Fruit fly (Drosophila melanogaster) whole organism, embryonic: ENCODE measurements around the gene Mical.

Experiments
- Ada2b ChIP-seq: fragments of 200-800 bp; sonication (Bioruptor generic); IDR thresholded peaks from 2 replicates; pipeline ENCODE4 v1.3.6; 2022; ENCODE audit warnings: missing biosample characterization, missing genetic modification characterization
- Adf1 ChIP-seq: fragments of 200-800 bp; sonication (Bioruptor generic); IDR thresholded peaks from 2 replicates; pipeline ENCODE4 v1.3.6; 2022; ENCODE audit warnings: missing biosample characterization, missing genetic modification characterization
- B-H2 ChIP-seq: fragments of 200-800 bp; sonication (Bioruptor generic); optimal IDR thresholded peaks from 2 replicates; lab custom pipeline; 2018; ENCODE audit warnings: missing biosample characterization, mild to moderate bottlenecking, missing genetic modification characterization
- Blimp-1 ChIP-seq: fragments of 200-800 bp; sonication (Bioruptor generic); optimal IDR thresholded peaks from 3 replicates; lab custom pipeline; 2018; ENCODE audit warnings: missing biosample characterization, missing genetic modification characterization, mild to moderate bottlenecking, moderate library complexity, missing genetic modification reagents
- CG12104 ChIP-seq: fragments of 200-800 bp; sonication (Bioruptor generic); optimal IDR thresholded peaks from 3 replicates; lab custom pipeline; 2016; ENCODE audit warnings: missing biosample characterization, missing genetic modification characterization
- CG13624 ChIP-seq: fragments of 200-800 bp; sonication (Bioruptor generic); optimal IDR thresholded peaks from 2 replicates; lab custom pipeline; 2016; ENCODE audit warnings: missing biosample characterization, missing genetic modification characterization
- CG17385 ChIP-seq: fragments of 200-800 bp; sonication (Bioruptor generic); optimal IDR thresholded peaks from 3 replicates; lab custom pipeline; 2018; ENCODE audit warnings: missing biosample characterization, mild to moderate bottlenecking, missing genetic modification characterization
- CG2199 ChIP-seq: fragments of 200-800 bp; sonication (Bioruptor generic); IDR thresholded peaks from 3 replicates; pipeline ENCODE4 v1.3.6; 2022; ENCODE audit warnings: missing biosample characterization, missing genetic modification characterization
- CG32532 ChIP-seq: fragments of 200-800 bp; sonication (Bioruptor generic); IDR thresholded peaks from 2 replicates; pipeline ENCODE4 v1.3.6; 2022; ENCODE audit warnings: missing biosample characterization, missing genetic modification characterization
- CG3995 ChIP-seq: fragments of 200-800 bp; sonication (Bioruptor generic); optimal IDR thresholded peaks from 3 replicates; lab custom pipeline; 2016; ENCODE audit warnings: missing biosample characterization, missing genetic modification characterization
- CG4707 ChIP-seq: fragments of 200-800 bp; sonication (Bioruptor generic); optimal IDR thresholded peaks from 2 replicates; lab custom pipeline; 2018; ENCODE audit warnings: missing biosample characterization, mild to moderate bottlenecking, missing genetic modification characterization, moderate library complexity
- CG6254 ChIP-seq: fragments of 200-800 bp; sonication (Bioruptor generic); optimal IDR thresholded peaks from 3 replicates; lab custom pipeline; 2017; ENCODE audit warnings: mild to moderate bottlenecking, missing biosample characterization, missing genetic modification reagents, missing genetic modification characterization
- CG8290 ChIP-seq, 3 experiments: fragments of 200-800 bp; sonication (Bioruptor generic); optimal IDR thresholded peaks; 2 replicates each; lab custom pipeline; 2016 to 2019; ENCODE audit warnings: missing biosample characterization in 3 of 3, missing genetic modification characterization in 3 of 3, mild to moderate bottlenecking in 2 of 3, moderate library complexity in 1 of 3
- CG8388 ChIP-seq: fragments of 200-800 bp; sonication (Bioruptor generic); optimal IDR thresholded peaks from 2 replicates; lab custom pipeline; 2019; ENCODE audit warnings: missing biosample characterization, mild to moderate bottlenecking, missing genetic modification characterization, moderate library complexity
- CrebB ChIP-seq: fragments of 200-800 bp; sonication (Bioruptor generic); optimal IDR thresholded peaks from 3 replicates; lab custom pipeline; 2018; ENCODE audit warnings: missing biosample characterization, mild to moderate bottlenecking, missing genetic modification characterization
- ERR ChIP-seq: fragments of 200-800 bp; sonication (Bioruptor generic); optimal IDR thresholded peaks from 2 replicates; lab custom pipeline; 2016; ENCODE audit warnings: missing biosample characterization, missing genetic modification characterization
- Eip74EF ChIP-seq, 2 experiments: fragments of 200-800 bp in 1 of 2; fragments of >200 bp in 1 of 2; sonication (Bioruptor generic) in 1 of 2; optimal IDR thresholded peaks; 2 replicates each; lab custom pipeline; 2017 to 2019; ENCODE audit warnings: missing biosample characterization in 2 of 2, missing genetic modification characterization in 2 of 2, mild to moderate bottlenecking in 1 of 2, moderate library complexity in 1 of 2
- Ets65A ChIP-seq: fragments of 200-800 bp; sonication (Bioruptor generic); peaks from one replicate; lab custom pipeline; 2016; ENCODE audit warnings: missing biosample characterization, missing genetic modification characterization
- Fer1 ChIP-seq: fragments of 200-800 bp; sonication (Bioruptor generic); optimal IDR thresholded peaks from 2 replicates; lab custom pipeline; 2017; ENCODE audit warnings: missing biosample characterization, mild to moderate bottlenecking, missing genetic modification characterization
- HmgZ ChIP-seq: fragments of 200-800 bp; sonication (Bioruptor generic); optimal IDR thresholded peaks from 2 replicates; lab custom pipeline; 2018; ENCODE audit warnings: missing biosample characterization, mild to moderate bottlenecking, missing genetic modification characterization
- Med ChIP-seq: fragments of 200-800 bp; sonication (Bioruptor generic); peaks from one replicate; lab custom pipeline; 2016; ENCODE audit warnings: missing biosample characterization, missing genetic modification characterization, mild to moderate bottlenecking, inconsistent platforms, moderate library complexity
- Trl ChIP-seq, 3 experiments: fragments of >200 bp in 2 of 3; fragments of 200-800 bp in 1 of 3; sonication (Bioruptor generic) in 1 of 3; optimal IDR thresholded peaks; 2 replicates in 1 of 3; 3 replicates in 2 of 3; lab custom pipeline; 2016 to 2017; ENCODE audit warnings: missing biosample characterization in 1 of 3, missing genetic modification characterization in 1 of 3
- abd-A ChIP-seq: fragments of 200-800 bp; sonication (Bioruptor generic); optimal IDR thresholded peaks from 3 replicates; lab custom pipeline; 2019; ENCODE audit warnings: missing biosample characterization, mild to moderate bottlenecking, missing genetic modification characterization, moderate library complexity
- ase ChIP-seq: fragments of 200-800 bp; sonication (Bioruptor generic); IDR thresholded peaks from 3 replicates; pipeline ENCODE4 v1.3.6; 2022; ENCODE audit warnings: missing biosample characterization, missing genetic modification characterization
- cg ChIP-seq: fragments of 200-800 bp; sonication (Bioruptor generic); optimal IDR thresholded peaks from 3 replicates; lab custom pipeline; 2019; ENCODE audit warnings: missing biosample characterization, mild to moderate bottlenecking, missing genetic modification characterization, moderate library complexity
- chinmo ChIP-seq: fragments of 200-800 bp; sonication (Bioruptor generic); IDR thresholded peaks from 4 replicates; pipeline ENCODE4 v1.3.6; 2022; ENCODE audit warnings: missing biosample characterization, missing genetic modification characterization; ENCODE audit not compliant: partially characterized antibody
- corto ChIP-seq: fragments of 200-800 bp; sonication (Bioruptor generic); optimal IDR thresholded peaks from 2 replicates; lab custom pipeline; 2016; ENCODE audit warnings: missing biosample characterization, mild to moderate bottlenecking, missing genetic modification characterization, moderate library complexity
- crol ChIP-seq: fragments of 200-800 bp; sonication (Bioruptor generic); IDR thresholded peaks from 2 replicates; pipeline ENCODE4 v1.3.6; 2022; ENCODE audit warnings: missing biosample characterization, missing genetic modification characterization
- dmrt99B ChIP-seq: fragments of 200-800 bp; sonication (Bioruptor generic); optimal IDR thresholded peaks from 2 replicates; lab custom pipeline; 2018; ENCODE audit warnings: missing biosample characterization, mild to moderate bottlenecking, missing genetic modification characterization, moderate library complexity
- ewg ChIP-seq: fragments of 200-800 bp; sonication (Bioruptor generic); optimal IDR thresholded peaks from 3 replicates; lab custom pipeline; 2017; ENCODE audit warnings: mild to moderate bottlenecking, missing biosample characterization, missing genetic modification reagents, missing genetic modification characterization
- ftz-f1 ChIP-seq: fragments of 200-800 bp; sonication (Bioruptor generic); optimal IDR thresholded peaks from 2 replicates; lab custom pipeline; 2016; ENCODE audit warnings: missing biosample characterization, missing genetic modification characterization
- grn ChIP-seq: fragments of 200-800 bp; sonication (Bioruptor generic); optimal IDR thresholded peaks from 3 replicates; lab custom pipeline; 2017; ENCODE audit warnings: missing biosample characterization, missing genetic modification characterization
- jumu ChIP-seq: fragments of 200-800 bp; sonication (Bioruptor generic); optimal IDR thresholded peaks from 3 replicates; lab custom pipeline; 2016; ENCODE audit warnings: missing biosample characterization, missing genetic modification characterization
- kni ChIP-seq: fragments of 200-800 bp; sonication (Bioruptor generic); optimal IDR thresholded peaks from 3 replicates; lab custom pipeline; 2017; ENCODE audit warnings: mild to moderate bottlenecking, missing biosample characterization, missing genetic modification reagents, missing genetic modification characterization
- lbe ChIP-seq: fragments of 200-800 bp; sonication (Bioruptor generic); optimal IDR thresholded peaks from 2 replicates; lab custom pipeline; 2016; ENCODE audit warnings: missing biosample characterization, mild to moderate bottlenecking, missing genetic modification characterization
- mirr ChIP-seq: fragments of 200-800 bp; sonication (Bioruptor generic); optimal IDR thresholded peaks from 3 replicates; lab custom pipeline; 2018; ENCODE audit warnings: missing biosample characterization, mild to moderate bottlenecking, missing genetic modification characterization
- nerfin-1 ChIP-seq: fragments of 200-800 bp; sonication (Bioruptor generic); optimal IDR thresholded peaks from 3 replicates; lab custom pipeline; 2019; ENCODE audit warnings: missing biosample characterization, mild to moderate bottlenecking, missing genetic modification characterization, moderate library complexity
- nerfin-2 ChIP-seq: fragments of 200-800 bp; sonication (Bioruptor generic); IDR thresholded peaks from 2 replicates; pipeline ENCODE4 v1.3.6; 2022; ENCODE audit warnings: missing biosample characterization, missing genetic modification characterization; ENCODE audit not compliant: partially characterized antibody
- nmo ChIP-seq: fragments of 200-800 bp; sonication (Bioruptor generic); optimal IDR thresholded peaks from 2 replicates; lab custom pipeline; 2018; ENCODE audit warnings: missing biosample characterization, mild to moderate bottlenecking, missing genetic modification characterization, moderate library complexity
- nom ChIP-seq: fragments of 200-800 bp; sonication (Bioruptor generic); optimal IDR thresholded peaks from 2 replicates; lab custom pipeline; 2017; ENCODE audit warnings: missing biosample characterization, missing genetic modification characterization, mild to moderate bottlenecking, moderate library complexity, missing genetic modification reagents
- onecut ChIP-seq: fragments of 200-800 bp; sonication (Bioruptor generic); IDR thresholded peaks from 2 replicates; pipeline ENCODE4 v1.3.6; 2022; ENCODE audit warnings: missing biosample characterization, missing genetic modification characterization
- sd ChIP-seq: fragments of 200-800 bp; sonication (Bioruptor generic); optimal IDR thresholded peaks from 3 replicates; lab custom pipeline; 2018; ENCODE audit warnings: missing biosample characterization, mild to moderate bottlenecking, missing genetic modification characterization, moderate library complexity
- tap ChIP-seq: fragments of 200-800 bp; optimal IDR thresholded peaks from 3 replicates; lab custom pipeline; 2019; ENCODE audit warnings: missing biosample characterization, mild to moderate bottlenecking, missing genetic modification characterization, moderate library complexity
- vvl ChIP-seq: fragments of 200-800 bp; sonication (Bioruptor generic); IDR thresholded peaks from 2 replicates; pipeline ENCODE4 v1.3.6; 2022; ENCODE audit warnings: missing biosample characterization, missing genetic modification characterization
- yki ChIP-seq: fragments of >200 bp; optimal IDR thresholded peaks from 3 replicates; lab custom pipeline; 2018
- zen2 ChIP-seq: fragments of 200-800 bp; sonication (Bioruptor generic); IDR thresholded peaks from 3 replicates; pipeline ENCODE4 v1.3.6; 2022; ENCODE audit warnings: missing biosample characterization, missing genetic modification characterization; ENCODE audit not compliant: partially characterized antibody

The Mical gene

dm6 chr3R:9954648-9955290 lies 87.9 kb downstream of the Mical start:
- TF ChIP-seq nom (peak; percentile 30), Eip74EF (GFP tag; optimal IDR thresholded peaks at IDR 0.05; lab: Kevin White, UChicago) (peak in 1 of 2 experiments; percentile 56), sd (tag; lab: Kevin White, UChicago) (peak; percentile 29), Trl (optimal IDR thresholded peaks at IDR 0.05; lab: Kevin White, UChicago) (no peak), Trl (GFP tag; optimal IDR thresholded peaks at IDR 0.05; lab: Kevin White, UChicago) (no peak), ftz-f1 (peak; percentile 60), CG6254 (no peak), corto (peak; percentile 88), Med (GFP tag; lab: Kevin White, UChicago) (peak; percentile 26), nmo (GFP tag; lab: Kevin White, UChicago) (no peak), CG8388 (no peak), ase (GFP tag; lab: Robert Waterston, UW) (0 out of 3 replicates have a peak, but pooled peaks have one; percentile 33), cg (GFP tag; lab: Kevin White, UChicago) (peak; percentile 44), grn (GFP tag; lab: Kevin White, UChicago) (peak; percentile 2), chinmo (GFP tag; lab: Robert Waterston, UW) (peak; percentile 64; the same call in 1 of the 4 replicates), vvl (GFP tag; lab: Robert Waterston, UW) (0 out of 2 replicates have a peak, but pooled peaks have one; percentile 16), CG8290 (GFP tag; optimal IDR thresholded peaks at IDR 0.05; lab: Kevin White, UChicago) (no peak), CG8290 (tag; optimal IDR thresholded peaks at IDR 0.05; lab: Kevin White, UChicago) (peak in 1 of 2 experiments; percentile 9), CG12104 (no peak), lbe (GFP tag; lab: Kevin White, UChicago) (peak; percentile 59)
- TF ChIP-seq, all 482 proteins: peak for 13

- TF ChIP-seq jumu (GFP tag; lab: Kevin White, UChicago) (no peak), CG2199 (no peak), nerfin-1 (tag; lab: Kevin White, UChicago) (peak; percentile 49), Fer1 (no peak), dmrt99B (no peak), Ada2b (GFP tag; lab: Robert Waterston, UW) (no peak), ewg (GFP tag; lab: Kevin White, UChicago) (peak; percentile 78), onecut (GFP tag; lab: Robert Waterston, UW) (peak; percentile 96), kni (GFP tag; lab: Kevin White, UChicago) (no peak), nerfin-2 (GFP tag; lab: Robert Waterston, UW) (no peak), CG13624 (GFP tag; lab: Kevin White, UChicago) (no peak), Blimp-1 (GFP tag; lab: Kevin White, UChicago) (no peak), ftz-f1 (peak; percentile 26), tap (no peak), Adf1 (GFP tag; lab: Robert Waterston, UW) (peak; percentile 93), zen2 (GFP tag; lab: Robert Waterston, UW) (no peak), CG4707 (GFP tag; lab: Kevin White, UChicago) (no peak), B-H2 (GFP tag; lab: Kevin White, UChicago) (no peak), HmgZ (no peak), CrebB (tag; lab: Kevin White, UChicago) (no peak), corto (no peak), abd-A (peak; percentile 53), CG17385 (GFP tag; lab: Kevin White, UChicago) (no peak), mirr (peak; percentile 22), yki (no peak), crol (GFP tag; lab: Robert Waterston, UW) (peak; percentile 54; the same call in 1 of the 2 replicates), chinmo (GFP tag; lab: Robert Waterston, UW) (0 out of 4 replicates have a peak, but pooled peaks have one; percentile 59), CG3995 (no peak), Ets65A (GFP tag; lab: Kevin White, UChicago) (no peak), ERR (GFP tag; lab: Kevin White, UChicago) (no peak), CG32532 (GFP tag; lab: Robert Waterston, UW) (0 out of 2 replicates have a peak, but pooled peaks have one; percentile 5)
Measured at dm6 chr3R:9952669-9953277, 89.9 kb downstream of the Mical start.
